Fruit fly (Drosophila melanogaster): ENCODE results near the gene CG9970.

The CG9970 gene

dm6 chr3L:2906404-2906803, 10.1 kb downstream of the CG9970 start:
- TF ChIP-seq CG32121 (GFP tag; IDR thresholded peaks at IDR 0.05) (peak; percentile 21; the same call in 1 of the 2 replicates), Ets98B (GFP tag; IDR thresholded peaks at IDR 0.05) (no peak)

dm6 chr3L:2896371-2896958, 20.0 kb downstream of the CG9970 start:
- TF ChIP-seq rn (GFP tag; IDR thresholded peaks at IDR 0.05) (no peak), Pif1A (GFP tag; optimal IDR thresholded peaks at IDR 0.05) (no peak), CG13204 (GFP tag; optimal IDR thresholded peaks at IDR 0.05) (no peak), Snoo (tag; optimal IDR thresholded peaks at IDR 0.05) (no peak), fd96Ca (GFP tag; IDR thresholded peaks at IDR 0.05) (no peak), CG10348 (GFP tag; IDR thresholded peaks at IDR 0.05) (no peak), CG4496 (GFP tag; IDR thresholded peaks at IDR 0.05) (no peak), CG9948 (tag; optimal IDR thresholded peaks at IDR 0.05) (no peak), CG8301 (tag; optimal IDR thresholded peaks at IDR 0.05) (no peak), CG12605 (GFP tag; IDR thresholded peaks at IDR 0.05) (no peak), CG8159 (tag; optimal IDR thresholded peaks at IDR 0.05) (no peak), Pif1B (GFP tag; optimal IDR thresholded peaks at IDR 0.05) (no peak), CG32121 (GFP tag; IDR thresholded peaks at IDR 0.05) (no peak), EcR (GFP tag; optimal IDR thresholded peaks at IDR 0.05) (no peak)

- TF ChIP-seq CG15710 (tag; optimal IDR thresholded peaks at IDR 0.05) (no peak), fd96Ca (GFP tag; IDR thresholded peaks at IDR 0.05) (no peak), CG13204 (GFP tag; optimal IDR thresholded peaks at IDR 0.05) (no peak), gl (tag; optimal IDR thresholded peaks at IDR 0.05) (no peak), Pif1B (GFP tag; optimal IDR thresholded peaks at IDR 0.05) (no peak), CG12605 (GFP tag; IDR thresholded peaks at IDR 0.05) (no peak), Ets98B (GFP tag; IDR thresholded peaks at IDR 0.05) (peak; percentile 18), rn (GFP tag; IDR thresholded peaks at IDR 0.05) (no peak)
Observed at dm6 chr3L:2894750-2895149, 21.7 kb downstream of the CG9970 start, which contains the start of gene Shab. Shab (plus strand) TSS chr3L:2895017.

dm6 chr3L:2893846-2894511, 22.5 kb downstream of the CG9970 start:
- TF ChIP-seq CG13204 (GFP tag; optimal IDR thresholded peaks at IDR 0.05) (no peak), fd96Ca (GFP tag; IDR thresholded peaks at IDR 0.05) (no peak), EcR (GFP tag; optimal IDR thresholded peaks at IDR 0.05) (no peak), CG4496 (GFP tag; IDR thresholded peaks at IDR 0.05) (no peak), CG17806 (tag; optimal IDR thresholded peaks at IDR 0.05) (no peak), Ets98B (GFP tag; IDR thresholded peaks at IDR 0.05) (no peak), CG9948 (tag; optimal IDR thresholded peaks at IDR 0.05) (no peak), CG8159 (tag; optimal IDR thresholded peaks at IDR 0.05) (no peak), D1 (tag; optimal IDR thresholded peaks at IDR 0.05) (no peak), CG32121 (GFP tag; IDR thresholded peaks at IDR 0.05) (no peak), Snoo (tag; optimal IDR thresholded peaks at IDR 0.05) (no peak), CG14655 (GFP tag; optimal IDR thresholded peaks at IDR 0.05) (no peak), CG8301 (tag; optimal IDR thresholded peaks at IDR 0.05) (no peak), CG12605 (GFP tag; IDR thresholded peaks at IDR 0.05) (no peak), rn (GFP tag; IDR thresholded peaks at IDR 0.05) (no peak), Pif1B (GFP tag; optimal IDR thresholded peaks at IDR 0.05) (no peak), CG15710 (tag; optimal IDR thresholded peaks at IDR 0.05) (no peak), CG34367 (tag; optimal IDR thresholded peaks at IDR 0.05) (no peak), Pif1A (GFP tag; optimal IDR thresholded peaks at IDR 0.05) (no peak)

- no peak for TF ChIP-seq Pif1A (GFP tag; optimal IDR thresholded peaks at IDR 0.05)
- TF ChIP-seq rn (GFP tag; IDR thresholded peaks at IDR 0.05), result no peak
- TF ChIP-seq Ets98B (GFP tag; IDR thresholded peaks at IDR 0.05), result no peak
- no peak for TF ChIP-seq CG14655 (GFP tag; optimal IDR thresholded peaks at IDR 0.05)
- TF ChIP-seq CG8301 (tag; optimal IDR thresholded peaks at IDR 0.05), result no peak
- no peak for TF ChIP-seq CG10348 (GFP tag; IDR thresholded peaks at IDR 0.05)
- no peak for TF ChIP-seq CG12605 (GFP tag; IDR thresholded peaks at IDR 0.05)
- no peak for TF ChIP-seq CG17806 (tag; optimal IDR thresholded peaks at IDR 0.05)
- no peak for TF ChIP-seq fd96Ca (GFP tag; IDR thresholded peaks at IDR 0.05)
- no peak for TF ChIP-seq D1 (tag; optimal IDR thresholded peaks at IDR 0.05)
- no peak for TF ChIP-seq CG8159 (tag; optimal IDR thresholded peaks at IDR 0.05)
- no peak for TF ChIP-seq CG13204 (GFP tag; optimal IDR thresholded peaks at IDR 0.05)
- TF ChIP-seq CG15710 (tag; optimal IDR thresholded peaks at IDR 0.05), result no peak
- TF ChIP-seq Snoo (tag; optimal IDR thresholded peaks at IDR 0.05), result no peak
- no peak for TF ChIP-seq CG34367 (tag; optimal IDR thresholded peaks at IDR 0.05)
- no peak for TF ChIP-seq CG9948 (tag; optimal IDR thresholded peaks at IDR 0.05)
- no peak for TF ChIP-seq CG32121 (GFP tag; IDR thresholded peaks at IDR 0.05)
Observed at dm6 chr3L:2892105-2892504, 24.3 kb downstream of the CG9970 start, which contains the start of gene spz5. spz5 (minus strand) TSS chr3L:2892166.

dm6 chr3L:2888150-2888549, 28.3 kb downstream of the CG9970 start:
- no peak for TF ChIP-seq CG14655 (GFP tag; optimal IDR thresholded peaks at IDR 0.05)
- no peak for TF ChIP-seq CG34367 (tag; optimal IDR thresholded peaks at IDR 0.05)
- TF ChIP-seq Ets98B (GFP tag; IDR thresholded peaks at IDR 0.05), result no peak
- no peak for TF ChIP-seq CG32121 (GFP tag; IDR thresholded peaks at IDR 0.05)
- TF ChIP-seq fd96Ca (GFP tag; IDR thresholded peaks at IDR 0.05), result no peak
- no peak for TF ChIP-seq Pif1B (GFP tag; optimal IDR thresholded peaks at IDR 0.05)
- TF ChIP-seq CG13204 (GFP tag; optimal IDR thresholded peaks at IDR 0.05), result no peak
- no peak for TF ChIP-seq CG9948 (tag; optimal IDR thresholded peaks at IDR 0.05)
- no peak for TF ChIP-seq D1 (tag; optimal IDR thresholded peaks at IDR 0.05)
- no peak for TF ChIP-seq rn (GFP tag; IDR thresholded peaks at IDR 0.05)
- TF ChIP-seq CG4496 (GFP tag; IDR thresholded peaks at IDR 0.05), result no peak
- TF ChIP-seq CG15710 (tag; optimal IDR thresholded peaks at IDR 0.05), result no peak
- TF ChIP-seq Pif1A (GFP tag; optimal IDR thresholded peaks at IDR 0.05), result no peak
- no peak for TF ChIP-seq EcR (GFP tag; optimal IDR thresholded peaks at IDR 0.05)
- TF ChIP-seq CG8301 (tag; optimal IDR thresholded peaks at IDR 0.05), result no peak
- TF ChIP-seq CG17806 (tag; optimal IDR thresholded peaks at IDR 0.05), result no peak
- TF ChIP-seq CG10348 (GFP tag; IDR thresholded peaks at IDR 0.05), result no peak
- no peak for TF ChIP-seq Snoo (tag; optimal IDR thresholded peaks at IDR 0.05)
- TF ChIP-seq CG8159 (tag; optimal IDR thresholded peaks at IDR 0.05), result no peak
- no peak for TF ChIP-seq CG12605 (GFP tag; IDR thresholded peaks at IDR 0.05)
